Worm (Caenorhabditis elegans) whole organism, L4/young adult: Measurements from ENCODE around the gene nhr-221.

Experiments used
- W03F9.2 ChIP-seq: fragments of 150-350 bp; optimal IDR thresholded peaks from 2 replicates; lab custom pipeline; 2014; ENCODE audit warnings: missing biosample characterization, missing genetic modification characterization
- him-1 ChIP-seq: sonication (generic microtip); optimal IDR thresholded peaks from 2 replicates; lab custom pipeline; 2016; ENCODE audit warnings: missing genotype, missing genetic modification reagents, missing genetic modification characterization, missing compliant biosample characterization

DNA sequence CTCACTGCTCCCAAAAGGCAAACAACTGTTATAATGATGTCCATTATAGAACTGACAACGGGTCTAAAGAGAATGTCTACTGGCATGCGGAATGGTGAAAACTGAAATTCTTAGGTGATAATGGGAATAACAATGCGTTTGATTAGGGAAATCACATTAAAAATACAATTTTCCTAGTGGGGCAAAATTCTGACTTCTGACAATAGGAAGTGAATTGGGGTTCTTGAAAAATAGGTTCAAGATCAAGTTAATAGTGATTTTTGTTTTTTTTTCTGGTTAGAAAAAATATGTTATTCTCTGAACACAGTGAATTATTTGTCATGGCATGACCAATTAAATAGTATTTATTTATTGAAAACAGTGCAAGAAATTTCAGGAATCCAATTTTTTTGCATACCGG, 48.3 kb downstream of the nhr-221 start, which contains the start of gene srbc-32:
- TF ChIP-seq him-1 (tag; lab: Kevin White, UChicago) (no peak), W03F9.2 (no peak)
